Fruit fly (Drosophila melanogaster) whole organism, embryonic: ENCODE data around the gene slam.

ENCODE experiments used
- ATbp ChIP-seq: fragments of 200-800 bp; sonication (Bioruptor generic); optimal IDR thresholded peaks from 2 replicates; lab custom pipeline; 2017; ENCODE audit warnings: missing biosample characterization, mild to moderate bottlenecking, missing genetic modification characterization, missing genetic modification reagents
- Atf3 ChIP-seq: fragments of 200-800 bp; sonication (Bioruptor generic); optimal IDR thresholded peaks from 3 replicates; lab custom pipeline; 2016; ENCODE audit warnings: missing biosample characterization, missing genetic modification characterization
- Bdp1 ChIP-seq: fragments of 200-800 bp; sonication (Bioruptor generic); optimal IDR thresholded peaks from 3 replicates; lab custom pipeline; 2016; ENCODE audit warnings: missing biosample characterization, missing genetic modification characterization
- CG10147 ChIP-seq: fragments of 200-800 bp; sonication (Bioruptor generic); optimal IDR thresholded peaks from 2 replicates; lab custom pipeline; 2019; ENCODE audit warnings: missing biosample characterization, mild to moderate bottlenecking, missing genetic modification characterization, moderate library complexity
- CG10979 ChIP-seq: fragments of 200-800 bp; sonication (Bioruptor generic); optimal IDR thresholded peaks from 2 replicates; lab custom pipeline; 2018; ENCODE audit warnings: missing biosample characterization, mild to moderate bottlenecking, missing genetic modification characterization, moderate library complexity
- CG11398 ChIP-seq: fragments of 200-800 bp; sonication (Bioruptor generic); optimal IDR thresholded peaks from 2 replicates; lab custom pipeline; 2016; ENCODE audit warnings: missing biosample characterization, missing genetic modification characterization
- CG12744 ChIP-seq: fragments of 200-800 bp; sonication (Bioruptor generic); optimal IDR thresholded peaks from 2 replicates; lab custom pipeline; 2016; ENCODE audit warnings: missing biosample characterization, missing genetic modification characterization
- CG12942 ChIP-seq: fragments of 200-800 bp; sonication (Bioruptor generic); optimal IDR thresholded peaks from 3 replicates; lab custom pipeline; 2016; ENCODE audit warnings: missing biosample characterization, missing genetic modification characterization
- CG15479 ChIP-seq: fragments of 200-800 bp; sonication (Bioruptor generic); optimal IDR thresholded peaks from 3 replicates; lab custom pipeline; 2019; ENCODE audit warnings: missing biosample characterization, mild to moderate bottlenecking, missing genetic modification characterization, moderate library complexity
- CG16813 ChIP-seq: fragments of 200-800 bp; sonication (Bioruptor generic); IDR thresholded peaks from 3 replicates; pipeline ENCODE4 v1.3.6; 2022; ENCODE audit warnings: missing biosample characterization, missing genetic modification characterization; ENCODE audit not compliant: partially characterized antibody
- CG16815 ChIP-seq: fragments of 200-800 bp; sonication (Bioruptor generic); optimal IDR thresholded peaks from 3 replicates; lab custom pipeline; 2017; ENCODE audit warnings: missing biosample characterization, mild to moderate bottlenecking, missing genetic modification characterization
- CG17359 ChIP-seq: fragments of 200-800 bp; sonication (Bioruptor generic); optimal IDR thresholded peaks from 3 replicates; lab custom pipeline; 2018; ENCODE audit warnings: missing biosample characterization, mild to moderate bottlenecking, missing genetic modification characterization, moderate library complexity
- CG17829 ChIP-seq: fragments of 200-800 bp; optimal IDR thresholded peaks from 2 replicates; lab custom pipeline; 2019; ENCODE audit warnings: missing biosample characterization, mild to moderate bottlenecking, missing genetic modification characterization, moderate library complexity
- CG2120 ChIP-seq: fragments of 200-800 bp; sonication (Bioruptor generic); optimal IDR thresholded peaks from 3 replicates; lab custom pipeline; 2016; ENCODE audit warnings: missing biosample characterization, missing genetic modification characterization
- CG2712 ChIP-seq: fragments of 200-800 bp; optimal IDR thresholded peaks from 3 replicates; lab custom pipeline; 2019; ENCODE audit warnings: missing biosample characterization, mild to moderate bottlenecking, missing genetic modification characterization, moderate library complexity
- CG2889 ChIP-seq: fragments of 200-800 bp; sonication (Bioruptor generic); IDR thresholded peaks from 3 replicates; pipeline ENCODE4 v1.3.6; 2022; ENCODE audit warnings: missing biosample characterization, missing genetic modification characterization
- CG31441 ChIP-seq: fragments of 200-800 bp; sonication (Bioruptor generic); IDR thresholded peaks from 2 replicates; pipeline ENCODE4 v1.3.6; 2022; ENCODE audit warnings: missing biosample characterization, missing genetic modification characterization
- CG3163 ChIP-seq: fragments of 200-800 bp; sonication (Bioruptor generic); optimal IDR thresholded peaks from 3 replicates; lab custom pipeline; 2016; ENCODE audit warnings: missing biosample characterization, missing genetic modification characterization
- CG3838 ChIP-seq: fragments of 200-800 bp; sonication (Bioruptor generic); optimal IDR thresholded peaks from 3 replicates; lab custom pipeline; 2016; ENCODE audit warnings: missing biosample characterization, missing genetic modification characterization
- CG42726 ChIP-seq: fragments of 200-800 bp; sonication (Bioruptor generic); IDR thresholded peaks from 2 replicates; pipeline ENCODE4 v1.3.6; 2022; ENCODE audit warnings: missing biosample characterization, missing genetic modification characterization; ENCODE audit not compliant: partially characterized antibody
- CG4282 ChIP-seq: fragments of 200-800 bp; sonication (Bioruptor generic); optimal IDR thresholded peaks from 2 replicates; lab custom pipeline; 2016; ENCODE audit warnings: missing biosample characterization, missing genetic modification characterization
- CG7556 ChIP-seq: fragments of 200-800 bp; sonication (Bioruptor generic); optimal IDR thresholded peaks from 2 replicates; lab custom pipeline; 2017; ENCODE audit warnings: missing biosample characterization, mild to moderate bottlenecking, missing genetic modification characterization
- CG7839 ChIP-seq: fragments of 200-800 bp; sonication (Bioruptor generic); optimal IDR thresholded peaks from 3 replicates; lab custom pipeline; 2018; ENCODE audit warnings: missing biosample characterization, mild to moderate bottlenecking, missing genetic modification characterization, moderate library complexity
- Chrac-16 ChIP-seq: fragments of 200-800 bp; sonication (Bioruptor generic); optimal IDR thresholded peaks from 3 replicates; lab custom pipeline; 2016; ENCODE audit warnings: missing biosample characterization, missing genetic modification characterization
- Dad ChIP-seq: fragments of 200-800 bp; sonication (Bioruptor generic); optimal IDR thresholded peaks from 3 replicates; lab custom pipeline; 2016; ENCODE audit warnings: missing biosample characterization, missing genetic modification characterization
- Dip2 ChIP-seq: fragments of 200-800 bp; sonication (Bioruptor generic); IDR thresholded peaks from 2 replicates; pipeline ENCODE4 v1.3.6; 2022; ENCODE audit warnings: missing biosample characterization, missing genetic modification characterization
- Elba2 ChIP-seq: fragments of 200-800 bp; sonication (Bioruptor generic); optimal IDR thresholded peaks from 3 replicates; lab custom pipeline; 2016; ENCODE audit warnings: missing biosample characterization, missing genetic modification characterization
- GATAe ChIP-seq: fragments of 200-800 bp; sonication (Bioruptor generic); conservative IDR thresholded peaks from 2 replicates; pipeline ENCODE4 v1.3.6; 2022; ENCODE audit warnings: missing biosample characterization, missing genetic modification characterization
- HLHmδ ChIP-seq: fragments of 200-800 bp; sonication (Bioruptor generic); optimal IDR thresholded peaks from 2 replicates; lab custom pipeline; 2018; ENCODE audit warnings: missing biosample characterization, mild to moderate bottlenecking, missing genetic modification characterization, moderate library complexity
- Hmx ChIP-seq: fragments of 200-800 bp; sonication (Bioruptor generic); optimal IDR thresholded peaks from 2 replicates; lab custom pipeline; 2016; ENCODE audit warnings: missing biosample characterization, missing genetic modification characterization
- Mrtf ChIP-seq: fragments of 200-800 bp; sonication (Bioruptor generic); IDR thresholded peaks from 3 replicates; pipeline ENCODE4 v1.3.6; 2022; ENCODE audit warnings: missing biosample characterization, missing genetic modification characterization
- Nf-YA ChIP-seq: fragments of 200-800 bp; sonication (Bioruptor generic); IDR thresholded peaks from 2 replicates; pipeline ENCODE4 v1.3.6; 2022; ENCODE audit warnings: missing biosample characterization, missing genetic modification characterization
- Poxn ChIP-seq: fragments of 200-800 bp; sonication (Bioruptor generic); IDR thresholded peaks from 2 replicates; pipeline ENCODE4 v1.3.6; 2022; ENCODE audit warnings: missing biosample characterization, missing genetic modification characterization
- Stat92E ChIP-seq, 3 experiments: fragments of >200 bp in 2 of 3; fragments of 200-800 bp in 1 of 3; sonication (Bioruptor generic) in 1 of 3; optimal IDR thresholded peaks; 2 replicates each; lab custom pipeline; 2017 to 2019; ENCODE audit warnings: missing biosample characterization in 3 of 3, missing genetic modification characterization in 3 of 3, mild to moderate bottlenecking in 1 of 3, moderate library complexity in 1 of 3
- Xrp1 ChIP-seq: fragments of 200-800 bp; sonication (Bioruptor generic); IDR thresholded peaks from 2 replicates; pipeline ENCODE4 v1.3.6; 2022; ENCODE audit warnings: missing biosample characterization, missing genetic modification characterization
- aop ChIP-seq: fragments of 200-800 bp; sonication (Bioruptor generic); IDR thresholded peaks from 2 replicates; pipeline ENCODE4 v1.3.6; 2022; ENCODE audit warnings: missing biosample characterization, missing genetic modification characterization
- chn ChIP-seq: fragments of 200-800 bp; sonication (Bioruptor generic); optimal IDR thresholded peaks from 2 replicates; lab custom pipeline; 2016; ENCODE audit warnings: missing biosample characterization, missing genetic modification characterization
- danr ChIP-seq: fragments of 200-800 bp; sonication (Bioruptor generic); IDR thresholded peaks from 2 replicates; pipeline ENCODE4 v1.3.6; 2022; ENCODE audit warnings: missing biosample characterization, missing genetic modification characterization
- h ChIP-seq: fragments of >200 bp; optimal IDR thresholded peaks from 2 replicates; lab custom pipeline; 2017
- insv ChIP-seq, 2 experiments: fragments of 200-800 bp; sonication (Bioruptor generic); optimal IDR thresholded peaks; 3 replicates each; lab custom pipeline; 2016 to 2018; ENCODE audit warnings: missing biosample characterization in 2 of 2, missing genetic modification characterization in 2 of 2
- otp ChIP-seq: fragments of 200-800 bp; sonication (Bioruptor generic); IDR thresholded peaks from 3 replicates; pipeline ENCODE4, ENCODE4 v1.3.6; 2022; ENCODE audit warnings: missing biosample characterization, missing genetic modification characterization
- pan ChIP-seq, 4 experiments: fragments of >200 bp in 3 of 4; fragments of 200-800 bp in 1 of 4; sonication (Bioruptor generic) in 1 of 4; optimal IDR thresholded peaks in 3 of 4; IDR thresholded peaks in 1 of 4; 2 replicates each; pipeline versions ENCODE4 v1.3.6 to Lab custom; 2017 to 2022; ENCODE audit warnings: missing biosample characterization in 2 of 4, missing genetic modification characterization in 2 of 4, mixed read lengths in 1 of 4
- pnt ChIP-seq: fragments of 200-800 bp; sonication (Bioruptor generic); optimal IDR thresholded peaks from 3 replicates; lab custom pipeline; 2016; ENCODE audit warnings: missing biosample characterization, missing genetic modification characterization
- seq ChIP-seq: fragments of 200-800 bp; sonication (Bioruptor generic); IDR thresholded peaks from 2 replicates; pipeline ENCODE4 v1.3.6; 2022; ENCODE audit warnings: missing biosample characterization, missing genetic modification characterization
- sqz ChIP-seq: fragments of 200-800 bp; sonication (Bioruptor generic); optimal IDR thresholded peaks from 3 replicates; lab custom pipeline; 2018; ENCODE audit warnings: missing biosample characterization, mild to moderate bottlenecking, missing genetic modification characterization
- ssp ChIP-seq: fragments of 200-800 bp; sonication (Bioruptor generic); IDR thresholded peaks from 2 replicates; pipeline ENCODE4 v1.3.6; 2022; ENCODE audit warnings: missing biosample characterization, missing genetic modification characterization
- stc ChIP-seq: fragments of 200-800 bp; sonication (Bioruptor generic); IDR thresholded peaks from 2 replicates; pipeline ENCODE4 v1.3.6; 2022; ENCODE audit warnings: missing biosample characterization, missing genetic modification characterization
- tio ChIP-seq: fragments of 200-800 bp; sonication (Bioruptor generic); optimal IDR thresholded peaks from 2 replicates; lab custom pipeline; 2017; ENCODE audit warnings: missing biosample characterization, missing genetic modification characterization, inconsistent platforms
- usp ChIP-seq: fragments of >200 bp; optimal IDR thresholded peaks from 2 replicates; lab custom pipeline; 2017; ENCODE audit warnings: missing biosample characterization, missing genetic modification characterization
- vnd ChIP-seq: fragments of 200-800 bp; sonication (Bioruptor generic); IDR thresholded peaks from 3 replicates; pipeline ENCODE4 v1.3.6; 2022; ENCODE audit warnings: missing biosample characterization, missing genetic modification characterization; ENCODE audit not compliant: partially characterized antibody
- wor ChIP-seq: fragments of 200-800 bp; sonication (Bioruptor generic); IDR thresholded peaks from 2 replicates; pipeline ENCODE4 v1.3.6; 2022; ENCODE audit warnings: missing biosample characterization, missing genetic modification characterization

The slam gene

DNA sequence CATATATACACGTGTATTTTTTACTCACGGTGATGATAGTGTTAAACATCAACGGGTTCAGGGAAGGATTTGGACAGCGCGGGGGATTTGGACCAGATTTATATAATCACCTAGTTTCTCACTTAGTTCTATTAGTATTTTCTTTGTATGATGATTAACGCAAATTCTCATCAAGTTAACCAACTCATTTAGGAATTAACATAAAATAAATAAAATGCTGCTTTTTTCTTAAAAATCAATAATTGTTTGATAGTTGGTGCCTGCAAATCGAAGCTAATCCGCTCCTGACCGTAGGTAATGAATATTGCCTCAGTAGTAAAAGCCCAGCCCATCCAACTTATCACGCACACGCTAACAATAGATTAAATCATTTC lies 20.4 kb upstream of the slam start (continued):
- peak; percentile 77 for TF ChIP-seq CG7556 (GFP tag; lab: Kevin White, UChicago)
- peak; percentile 84 for TF ChIP-seq danr
- TF ChIP-seq HLHmδ (GFP tag; lab: Kevin White, UChicago) = no peak
- peak; percentile 45 for TF ChIP-seq sqz (GFP tag; lab: Kevin White, UChicago)
- TF ChIP-seq CG12942 (GFP tag; lab: Kevin White, UChicago) = peak; percentile 55
- TF ChIP-seq Mrtf (GFP tag; lab: Robert Waterston, UW) = peak; percentile 82
- TF ChIP-seq stc = peak; percentile 77
- TF ChIP-seq CG2889 (GFP tag; lab: Robert Waterston, UW) = peak; percentile 71
- TF ChIP-seq CG11398 (GFP tag; lab: Kevin White, UChicago) = no peak
- peak; percentile 30 for TF ChIP-seq CG4282 (GFP tag; lab: Kevin White, UChicago)
- TF ChIP-seq CG3838 (GFP tag; lab: Kevin White, UChicago) = no peak
- peak; percentile 81 for TF ChIP-seq Xrp1 (GFP tag; lab: Robert Waterston, UW)
- TF ChIP-seq CG12744 (GFP tag; lab: Kevin White, UChicago) = peak; percentile 44
- TF ChIP-seq CG16815 (GFP tag; lab: Kevin White, UChicago) = peak; percentile 81
- no peak for TF ChIP-seq CG42726 (GFP tag; lab: Robert Waterston, UW)
- TF ChIP-seq Dad (GFP tag; lab: Kevin White, UChicago) = peak; percentile 59
- TF ChIP-seq Chrac-16 (GFP tag; lab: Kevin White, UChicago) = peak; percentile 77
- peak; percentile 56 for TF ChIP-seq Atf3 (GFP tag; lab: Kevin White, UChicago)
- no peak for TF ChIP-seq CG15479 (GFP tag; lab: Kevin White, UChicago)
- peak; percentile 78 for TF ChIP-seq CG2712 (tag; lab: Kevin White, UChicago)
- TF ChIP-seq insv (GFP tag; optimal IDR thresholded peaks at IDR 0.05; lab: Kevin White, UChicago) = peak in 1 of 2 experiments; percentile 35
- no peak for TF ChIP-seq usp (GFP tag; lab: Kevin White, UChicago)
- TF ChIP-seq otp (GFP tag; lab: Robert Waterston, UW) = peak; percentile 47; the same call in 1 of the 3 replicates
- peak; percentile 57 for TF ChIP-seq Bdp1 (GFP tag; lab: Kevin White, UChicago)
- TF ChIP-seq pnt = peak; percentile 65
- TF ChIP-seq Nf-YA (GFP tag; lab: Robert Waterston, UW) = peak; percentile 39; the same call in 1 of the 2 replicates
- TF ChIP-seq CG2120 (GFP tag; lab: Kevin White, UChicago) = peak; percentile 97
- 0 out of 2 replicates have a peak, but pooled peaks have one; percentile 31 for TF ChIP-seq aop (GFP tag; lab: Robert Waterston, UW)
- TF ChIP-seq h (lab: Kevin White, UChicago) = no peak
- TF ChIP-seq CG31441 (GFP tag; lab: Robert Waterston, UW) = peak; percentile 67
- peak; percentile 65 for TF ChIP-seq chn (GFP tag; lab: Kevin White, UChicago)
- TF ChIP-seq pan (optimal IDR thresholded peaks at IDR 0.05; lab: Kevin White, UChicago) = no peak
- peak in 1 of 2 experiments; percentile 78 for TF ChIP-seq pan (GFP tag; optimal IDR thresholded peaks at IDR 0.05 in 1 of 2, IDR thresholded peaks at IDR 0.05 in 1 of 2)
- peak; percentile 95 for TF ChIP-seq CG7839 (tag; lab: Kevin White, UChicago)
- peak; percentile 78 for TF ChIP-seq Hmx (GFP tag; lab: Kevin White, UChicago)
- TF ChIP-seq ATbp (GFP tag; lab: Kevin White, UChicago) = peak; percentile 56
- peak; percentile 81 for TF ChIP-seq ssp (GFP tag; lab: Robert Waterston, UW)
- TF ChIP-seq tio (GFP tag; lab: Kevin White, UChicago) = peak; percentile 76
- TF ChIP-seq GATAe (GFP tag; lab: Robert Waterston, UW) = peak; percentile 88
- peak; percentile 56; the same call in 2 of the 3 replicates for TF ChIP-seq CG16813 (GFP tag; lab: Robert Waterston, UW)
- TF ChIP-seq Stat92E (GFP tag; optimal IDR thresholded peaks at IDR 0.05; lab: Kevin White, UChicago) = no peak
- peak; percentile 84 for TF ChIP-seq CG10147 (GFP tag; lab: Kevin White, UChicago)
- peak; percentile 74 for TF ChIP-seq wor (GFP tag; lab: Robert Waterston, UW)
- peak; percentile 70 for TF ChIP-seq CG17829
- TF ChIP-seq CG3163 (GFP tag; lab: Kevin White, UChicago) = peak; percentile 42
- no peak for TF ChIP-seq Elba2 (GFP tag; lab: Kevin White, UChicago)
- TF ChIP-seq seq (GFP tag; lab: Robert Waterston, UW) = no peak; the same call in 1 of the 2 replicates
- no peak for TF ChIP-seq Dip2 (GFP tag; lab: Robert Waterston, UW)
- TF ChIP-seq vnd (GFP tag; lab: Robert Waterston, UW) = no peak
- peak; percentile 84 for TF ChIP-seq CG17359 (tag; lab: Kevin White, UChicago)
- TF ChIP-seq Poxn (GFP tag; lab: Robert Waterston, UW) = peak; percentile 69
- peak; percentile 74 for TF ChIP-seq CG10979 (tag; lab: Kevin White, UChicago)
